Worm (Caenorhabditis elegans): ENCODE data around the gene kvs-4.

DNA sequence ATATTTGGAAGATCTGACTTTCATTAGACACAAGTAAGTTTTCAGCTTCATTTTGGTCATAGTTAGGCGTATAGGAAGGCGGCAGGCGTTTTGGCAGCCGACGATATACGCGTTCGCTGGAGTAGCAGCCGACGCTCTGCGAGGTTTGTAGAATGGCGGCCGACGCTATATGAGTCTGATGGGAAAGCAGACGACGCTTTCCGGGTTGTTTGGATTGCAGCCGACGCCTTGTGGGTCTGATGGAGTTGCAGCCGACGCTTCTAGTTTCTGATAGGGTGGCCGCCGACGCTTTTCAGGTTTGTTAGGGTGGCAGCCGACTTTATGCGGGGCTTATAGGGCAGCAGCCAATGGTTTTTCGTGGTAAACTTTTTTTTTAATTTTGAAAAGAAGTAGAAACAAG, 9.6 kb upstream of the kvs-4 start:
- TF ChIP-seq med-1 (GFP tag; optimal IDR thresholded peaks at IDR 0.05; ENCODE audit: insufficient read depth), result no peak
- no peak for TF ChIP-seq flt-1 (GFP tag; IDR thresholded peaks at IDR 0.05)
- no peak for TF ChIP-seq cog-1 (tag; optimal IDR thresholded peaks at IDR 0.05)
- no peak for TF ChIP-seq tab-1 (GFP tag; IDR thresholded peaks at IDR 0.05)
- no peak for TF ChIP-seq T22C8.4 (GFP tag; IDR thresholded peaks at IDR 0.05)
- TF ChIP-seq ztf-29 (GFP tag; IDR thresholded peaks at IDR 0.05), result no peak

All from whole organism, midembryonic.